Worm (Caenorhabditis elegans) whole organism, L4/young adult: ENCODE measurements around the gene sre-24.

Source experiments
- W03F9.2 ChIP-seq: fragments of 150-350 bp; optimal IDR thresholded peaks from 2 replicates; lab custom pipeline; 2014; ENCODE audit warnings: missing biosample characterization, missing genetic modification characterization
- dao-5 ChIP-seq: sonication (generic microtip); optimal IDR thresholded peaks from 2 replicates; lab custom pipeline; 2016; ENCODE audit warnings: missing genotype, missing genetic modification characterization, moderate library complexity, missing compliant biosample characterization

DNA sequence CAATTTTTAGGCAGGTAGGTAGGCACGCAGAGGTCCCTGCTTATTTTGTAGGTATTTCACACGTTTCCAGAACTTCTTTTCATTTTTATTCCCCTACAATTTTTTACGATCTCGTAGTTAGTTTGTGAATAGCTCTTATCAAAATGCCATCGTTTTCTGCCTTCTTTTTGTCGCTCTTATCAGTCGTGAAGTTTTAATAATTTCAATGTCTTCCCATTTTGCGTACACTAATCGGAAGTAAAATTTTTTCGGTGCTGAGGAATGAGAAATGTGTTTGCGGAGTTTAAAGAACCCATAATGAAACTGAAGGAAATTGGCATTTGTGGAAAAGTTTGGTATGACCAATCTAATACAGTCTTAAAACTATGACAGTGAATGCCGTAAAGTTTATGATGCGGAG is 4.2 kb upstream of the sre-24 start:
- no peak for TF ChIP-seq W03F9.2 (tag; lab: Kevin White, UChicago)
- TF ChIP-seq dao-5 (tag; lab: Kevin White, UChicago), result no peak
